Worm (Caenorhabditis elegans) whole organism, dauer: ENCODE results near the gene nspg-14.

Source experiments
- unc-62 ChIP-seq: sonication (generic microtip); optimal IDR thresholded peaks from 2 replicates; lab custom pipeline; 2017; ENCODE audit warnings: missing biosample characterization, missing genetic modification reagents, missing genetic modification characterization

Gene nspg-14

ce11 chrX:5248754-5249153, 4.1 kb upstream of the nspg-14 start:
- TF ChIP-seq unc-62 (GFP tag; lab: Kevin White, UChicago): no peak

- TF ChIP-seq unc-62 (GFP tag; lab: Kevin White, UChicago): no peak
These were observed 3.2 kb upstream of the nspg-14 start, which contains the start of gene Y34B4A.10 for ce11 chrX:5249603-5250002. Y34B4A.10 (plus strand) TSS chrX:5249903.

- TF ChIP-seq unc-62 (GFP tag; lab: Kevin White, UChicago): no peak
These were observed 2.0 kb downstream of the nspg-14 start, which contains the start of gene nspg-13 for ce11 chrX:5254894-5255293. nspg-13 (plus strand) TSS chrX:5255194.

- TF ChIP-seq unc-62 (GFP tag; lab: Kevin White, UChicago): no peak
These were observed 2.5 kb downstream of the nspg-14 start for ce11 chrX:5255320-5255719.

- no peak for TF ChIP-seq unc-62 (GFP tag; lab: Kevin White, UChicago)
These were observed 4.2 kb downstream of the nspg-14 start, which contains the start of gene nspg-12 for ce11 chrX:5256999-5257398. nspg-12 (plus strand) TSS chrX:5257299.

- TF ChIP-seq unc-62 (GFP tag; lab: Kevin White, UChicago): no peak
These were observed 7.5 kb downstream of the nspg-14 start for ce11 chrX:5260389-5260788.

ce11 chrX:5262033-5262432, 9.2 kb downstream of the nspg-14 start:
- no peak for TF ChIP-seq unc-62 (GFP tag; lab: Kevin White, UChicago)

- TF ChIP-seq unc-62 (GFP tag; lab: Kevin White, UChicago): no peak
These were observed 10.7 kb downstream of the nspg-14 start for ce11 chrX:5263585-5263984.

- TF ChIP-seq unc-62 (GFP tag; lab: Kevin White, UChicago): no peak
These were observed 11.2 kb downstream of the nspg-14 start, which contains the start of gene Y34B4A.4 for ce11 chrX:5264026-5264425. Y34B4A.4 (plus strand) TSS chrX:5264326.

- no peak for TF ChIP-seq unc-62 (GFP tag; lab: Kevin White, UChicago)
These were observed 12.5 kb downstream of the nspg-14 start for ce11 chrX:5265356-5265755.

- no peak for TF ChIP-seq unc-62 (GFP tag; lab: Kevin White, UChicago)
These were observed 15.2 kb downstream of the nspg-14 start for ce11 chrX:5268062-5268461.

- TF ChIP-seq unc-62 (GFP tag; lab: Kevin White, UChicago): no peak
These were observed 16.5 kb downstream of the nspg-14 start for ce11 chrX:5269359-5269758.

- no peak for TF ChIP-seq unc-62 (GFP tag; lab: Kevin White, UChicago)
These were observed 22.4 kb downstream of the nspg-14 start, which contains the start of gene hst-6 for ce11 chrX:5275209-5275608. hst-6 (plus strand) TSS chrX:5275561.

- no peak for TF ChIP-seq unc-62 (GFP tag; lab: Kevin White, UChicago)
These were observed 23.9 kb downstream of the nspg-14 start for ce11 chrX:5276772-5277171.

- TF ChIP-seq unc-62 (GFP tag; lab: Kevin White, UChicago): no peak
These were observed 25.4 kb downstream of the nspg-14 start for ce11 chrX:5278249-5278648.

- TF ChIP-seq unc-62 (GFP tag; lab: Kevin White, UChicago): no peak
These were observed 26.4 kb downstream of the nspg-14 start, which contains the start of gene Y34B4A.2 for ce11 chrX:5279170-5279635. Y34B4A.2 (plus strand) TSS chrX:5279497.

- no peak for TF ChIP-seq unc-62 (GFP tag; lab: Kevin White, UChicago)
These were observed 26.8 kb downstream of the nspg-14 start, which contains the start of gene rga-8 for ce11 chrX:5279674-5280073. rga-8 (minus strand) TSS chrX:5279774.
